Fruit fly (Drosophila melanogaster) whole organism, embryonic: ENCODE results near the gene Dred.

Experiments
- Asciz ChIP-seq: fragments of 200-800 bp; sonication (Bioruptor generic); optimal IDR thresholded peaks from 2 replicates; lab custom pipeline; 2017; ENCODE audit warnings: missing biosample characterization, mild to moderate bottlenecking, missing genetic modification characterization, missing genetic modification reagents
- CG10267 ChIP-seq: fragments of 200-800 bp; sonication (Bioruptor generic); optimal IDR thresholded peaks from 2 replicates; lab custom pipeline; 2018; ENCODE audit warnings: missing biosample characterization, mild to moderate bottlenecking, missing genetic modification characterization, moderate library complexity
- CG11085 ChIP-seq: fragments of 200-800 bp; sonication (Bioruptor generic); IDR thresholded peaks from 2 replicates; pipeline ENCODE4 v1.3.6; 2022; ENCODE audit warnings: missing biosample characterization, missing genetic modification characterization
- CG11398 ChIP-seq: fragments of 200-800 bp; sonication (Bioruptor generic); optimal IDR thresholded peaks from 2 replicates; lab custom pipeline; 2016; ENCODE audit warnings: missing biosample characterization, missing genetic modification characterization
- CG12104 ChIP-seq: fragments of 200-800 bp; sonication (Bioruptor generic); optimal IDR thresholded peaks from 3 replicates; lab custom pipeline; 2016; ENCODE audit warnings: missing biosample characterization, missing genetic modification characterization
- CG15073 ChIP-seq: fragments of 200-800 bp; sonication (Bioruptor generic); optimal IDR thresholded peaks from 2 replicates; lab custom pipeline; 2016; ENCODE audit warnings: missing biosample characterization, missing genetic modification characterization
- CG15514 ChIP-seq: fragments of 200-800 bp; sonication (Bioruptor generic); optimal IDR thresholded peaks from 3 replicates; lab custom pipeline; 2017; ENCODE audit warnings: missing biosample characterization, missing genetic modification characterization, mild to moderate bottlenecking, moderate library complexity, missing genetic modification reagents
- CG16813 ChIP-seq: fragments of 200-800 bp; sonication (Bioruptor generic); IDR thresholded peaks from 3 replicates; pipeline ENCODE4 v1.3.6; 2022; ENCODE audit warnings: missing biosample characterization, missing genetic modification characterization; ENCODE audit not compliant: partially characterized antibody
- CG16815 ChIP-seq: fragments of 200-800 bp; sonication (Bioruptor generic); optimal IDR thresholded peaks from 3 replicates; lab custom pipeline; 2017; ENCODE audit warnings: missing biosample characterization, mild to moderate bottlenecking, missing genetic modification characterization
- CG17359 ChIP-seq: fragments of 200-800 bp; sonication (Bioruptor generic); optimal IDR thresholded peaks from 3 replicates; lab custom pipeline; 2018; ENCODE audit warnings: missing biosample characterization, mild to moderate bottlenecking, missing genetic modification characterization, moderate library complexity
- CG17612 ChIP-seq: fragments of 200-800 bp; sonication (Bioruptor generic); IDR thresholded peaks from 2 replicates; pipeline ENCODE4 v1.3.6; 2022; ENCODE audit warnings: missing biosample characterization, missing genetic modification characterization
- CG18476 ChIP-seq: fragments of 200-800 bp; sonication (Bioruptor generic); optimal IDR thresholded peaks from 2 replicates; lab custom pipeline; 2016; ENCODE audit warnings: missing biosample characterization, mild to moderate bottlenecking, missing genetic modification characterization
- CG2712 ChIP-seq: fragments of 200-800 bp; optimal IDR thresholded peaks from 3 replicates; lab custom pipeline; 2019; ENCODE audit warnings: missing biosample characterization, mild to moderate bottlenecking, missing genetic modification characterization, moderate library complexity
- CG2875 ChIP-seq: fragments of 200-800 bp; sonication (Bioruptor generic); optimal IDR thresholded peaks from 2 replicates; lab custom pipeline; 2017; ENCODE audit warnings: missing biosample characterization, mild to moderate bottlenecking, missing genetic modification characterization, missing genetic modification reagents
- CG32532 ChIP-seq: fragments of 200-800 bp; sonication (Bioruptor generic); IDR thresholded peaks from 2 replicates; pipeline ENCODE4 v1.3.6; 2022; ENCODE audit warnings: missing biosample characterization, missing genetic modification characterization
- CG3838 ChIP-seq: fragments of 200-800 bp; sonication (Bioruptor generic); optimal IDR thresholded peaks from 3 replicates; lab custom pipeline; 2016; ENCODE audit warnings: missing biosample characterization, missing genetic modification characterization
- CG3995 ChIP-seq: fragments of 200-800 bp; sonication (Bioruptor generic); optimal IDR thresholded peaks from 3 replicates; lab custom pipeline; 2016; ENCODE audit warnings: missing biosample characterization, missing genetic modification characterization
- CG5953 ChIP-seq: fragments of 200-800 bp; sonication (Bioruptor generic); IDR thresholded peaks from 2 replicates; pipeline ENCODE4 v1.3.6; 2022; ENCODE audit warnings: missing biosample characterization, missing genetic modification characterization
- CG6791 ChIP-seq: fragments of 200-800 bp; sonication (Bioruptor generic); IDR thresholded peaks from 3 replicates; pipeline ENCODE4 v1.3.6; 2022; ENCODE audit warnings: missing biosample characterization, missing genetic modification characterization; ENCODE audit not compliant: partially characterized antibody
- CG6813 ChIP-seq: fragments of 200-800 bp; sonication (Bioruptor generic); optimal IDR thresholded peaks from 2 replicates; lab custom pipeline; 2017; ENCODE audit warnings: missing biosample characterization, missing genetic modification characterization, mild to moderate bottlenecking, moderate library complexity, missing genetic modification reagents
- CG7357 ChIP-seq: fragments of 200-800 bp; sonication (Bioruptor generic); IDR thresholded peaks from 3 replicates; pipeline ENCODE4 v1.3.6; 2022; ENCODE audit warnings: missing biosample characterization, missing genetic modification characterization
- CG7372 ChIP-seq: fragments of 200-800 bp; sonication (Bioruptor generic); IDR thresholded peaks from 2 replicates; pipeline ENCODE4 v1.3.6; 2022; ENCODE audit warnings: missing biosample characterization, missing genetic modification characterization
- CG8924 ChIP-seq: fragments of 200-800 bp; optimal IDR thresholded peaks from 3 replicates; lab custom pipeline; 2019; ENCODE audit warnings: missing biosample characterization, mild to moderate bottlenecking, missing genetic modification characterization, moderate library complexity
- CG9876 ChIP-seq: fragments of 200-800 bp; sonication (Bioruptor generic); optimal IDR thresholded peaks from 2 replicates; lab custom pipeline; 2016; ENCODE audit warnings: missing biosample characterization, missing genetic modification characterization
- D19B ChIP-seq: fragments of 200-800 bp; sonication (Bioruptor generic); optimal IDR thresholded peaks from 2 replicates; lab custom pipeline; 2017; ENCODE audit warnings: missing biosample characterization, mild to moderate bottlenecking, missing genetic modification characterization
- Dad ChIP-seq: fragments of 200-800 bp; sonication (Bioruptor generic); optimal IDR thresholded peaks from 3 replicates; lab custom pipeline; 2016; ENCODE audit warnings: missing biosample characterization, missing genetic modification characterization
- GATAe ChIP-seq: fragments of 200-800 bp; sonication (Bioruptor generic); conservative IDR thresholded peaks from 2 replicates; pipeline ENCODE4 v1.3.6; 2022; ENCODE audit warnings: missing biosample characterization, missing genetic modification characterization
- Hmr ChIP-seq: fragments of 200-800 bp; sonication (Bioruptor generic); optimal IDR thresholded peaks from 3 replicates; lab custom pipeline; 2017; ENCODE audit warnings: mild to moderate bottlenecking, missing biosample characterization, missing genetic modification reagents, missing genetic modification characterization
- Lhr ChIP-seq: fragments of 200-800 bp; sonication (Bioruptor generic); optimal IDR thresholded peaks from 3 replicates; lab custom pipeline; 2017; ENCODE audit warnings: mild to moderate bottlenecking, missing biosample characterization, missing genetic modification reagents, missing genetic modification characterization
- Rx ChIP-seq: fragments of 200-800 bp; sonication (Bioruptor generic); IDR thresholded peaks from 2 replicates; pipeline ENCODE4 v1.3.6; 2022; ENCODE audit warnings: missing biosample characterization, missing genetic modification characterization
- Xbp1 ChIP-seq: fragments of 200-800 bp; sonication (Bioruptor generic); optimal IDR thresholded peaks from 3 replicates; lab custom pipeline; 2016; ENCODE audit warnings: missing biosample characterization, mild to moderate bottlenecking, missing genetic modification characterization
- bigmax ChIP-seq: fragments of 200-800 bp; sonication (Bioruptor generic); optimal IDR thresholded peaks from 2 replicates; lab custom pipeline; 2018; ENCODE audit warnings: missing biosample characterization, mild to moderate bottlenecking, missing genetic modification characterization
- chif ChIP-seq, 2 experiments: fragments of 200-800 bp; sonication (Bioruptor generic); optimal IDR thresholded peaks; 3 replicates each; lab custom pipeline; 2016; ENCODE audit warnings: missing biosample characterization in 2 of 2, missing genetic modification characterization in 2 of 2
- crp ChIP-seq, 2 experiments: fragments of 200-800 bp; sonication (Bioruptor generic); optimal IDR thresholded peaks; 2 replicates in 1 of 2; 3 replicates in 1 of 2; lab custom pipeline; 2017; ENCODE audit warnings: missing biosample characterization in 2 of 2, missing genetic modification characterization in 2 of 2, mild to moderate bottlenecking in 1 of 2, moderate library complexity in 1 of 2
- dan ChIP-seq: fragments of 200-800 bp; sonication (Bioruptor generic); IDR thresholded peaks from 2 replicates; pipeline ENCODE4 v1.3.6; 2022; ENCODE audit warnings: missing biosample characterization, missing genetic modification characterization
- dmrt11E ChIP-seq: fragments of 200-800 bp; sonication (Bioruptor generic); optimal IDR thresholded peaks from 3 replicates; lab custom pipeline; 2018; ENCODE audit warnings: missing biosample characterization, mild to moderate bottlenecking, missing genetic modification characterization, moderate library complexity
- grau ChIP-seq: fragments of 200-800 bp; optimal IDR thresholded peaks from 3 replicates; lab custom pipeline; 2019; ENCODE audit warnings: missing biosample characterization, mild to moderate bottlenecking, missing genetic modification characterization, moderate library complexity
- ind ChIP-seq: fragments of 200-800 bp; sonication (Bioruptor generic); optimal IDR thresholded peaks from 3 replicates; lab custom pipeline; 2016; ENCODE audit warnings: missing biosample characterization, missing genetic modification characterization
- ken ChIP-seq: fragments of 200-800 bp; sonication (Bioruptor generic); IDR thresholded peaks from 3 replicates; pipeline ENCODE4 v1.3.6; 2022; ENCODE audit warnings: missing biosample characterization, missing genetic modification characterization
- lab ChIP-seq: fragments of 200-800 bp; sonication (Bioruptor generic); optimal IDR thresholded peaks from 3 replicates; lab custom pipeline; 2017; ENCODE audit warnings: missing biosample characterization, missing genetic modification characterization, mild to moderate bottlenecking, moderate library complexity, missing genetic modification reagents
- lilli ChIP-seq: fragments of 200-800 bp; sonication (Bioruptor generic); optimal IDR thresholded peaks from 3 replicates; lab custom pipeline; 2016; ENCODE audit warnings: missing biosample characterization, missing genetic modification characterization
- mam ChIP-seq: fragments of 200-800 bp; sonication (Bioruptor generic); optimal IDR thresholded peaks from 3 replicates; lab custom pipeline; 2016; ENCODE audit warnings: missing biosample characterization, missing genetic modification characterization
- pzg ChIP-seq: fragments of 200-800 bp; sonication (Bioruptor generic); optimal IDR thresholded peaks from 3 replicates; lab custom pipeline; 2018; ENCODE audit warnings: missing biosample characterization, mild to moderate bottlenecking, missing genetic modification characterization, moderate library complexity
- salm ChIP-seq: fragments of 200-800 bp; sonication (Bioruptor generic); optimal IDR thresholded peaks from 2 replicates; lab custom pipeline; 2018; ENCODE audit warnings: missing biosample characterization, mild to moderate bottlenecking, missing genetic modification characterization
- sim ChIP-seq: fragments of 200-800 bp; sonication (Bioruptor generic); IDR thresholded peaks from 2 replicates; pipeline ENCODE4 v1.3.6; 2022; ENCODE audit warnings: missing biosample characterization, missing genetic modification characterization
- slbo ChIP-seq: fragments of 200-800 bp; sonication (Bioruptor generic); IDR thresholded peaks from 2 replicates; pipeline ENCODE4 v1.3.6; 2022; ENCODE audit warnings: missing biosample characterization, missing genetic modification characterization
- so ChIP-seq: fragments of 200-800 bp; sonication (Bioruptor generic); IDR thresholded peaks from 3 replicates; pipeline ENCODE4 v1.3.6; 2022; ENCODE audit warnings: missing biosample characterization, missing genetic modification characterization
- sr ChIP-seq: fragments of 200-800 bp; sonication (Bioruptor generic); IDR thresholded peaks from 3 replicates; pipeline ENCODE4 v1.3.6; 2022; ENCODE audit warnings: missing biosample characterization, missing genetic modification characterization
- trem ChIP-seq: fragments of 200-800 bp; optimal IDR thresholded peaks from 3 replicates; lab custom pipeline; 2019; ENCODE audit warnings: missing biosample characterization, mild to moderate bottlenecking, missing genetic modification characterization, moderate library complexity
- trh ChIP-seq: fragments of 200-800 bp; sonication (Bioruptor generic); optimal IDR thresholded peaks from 2 replicates; lab custom pipeline; 2016; ENCODE audit warnings: missing biosample characterization, missing genetic modification characterization
- tup ChIP-seq: fragments of 200-800 bp; sonication (Bioruptor generic); optimal IDR thresholded peaks from 2 replicates; lab custom pipeline; 2016; ENCODE audit warnings: missing biosample characterization, mild to moderate bottlenecking, missing genetic modification characterization, moderate library complexity
- unpg ChIP-seq: fragments of 200-800 bp; sonication (Bioruptor generic); optimal IDR thresholded peaks from 3 replicates; lab custom pipeline; 2018; ENCODE audit warnings: missing biosample characterization, mild to moderate bottlenecking, missing genetic modification characterization, moderate library complexity

The Dred gene

dm6 chr3L:19561745-19562144, 17.7 kb upstream of the Dred start (continued):
- TF ChIP-seq salm = no peak
- no peak for TF ChIP-seq CG18476 (GFP tag; lab: Kevin White, UChicago)
- TF ChIP-seq grau = peak; percentile 61
- TF ChIP-seq GATAe (GFP tag; lab: Robert Waterston, UW) = no peak
- no peak for TF ChIP-seq ken
- TF ChIP-seq unpg (GFP tag; lab: Kevin White, UChicago) = peak; percentile 54
- TF ChIP-seq pzg = no peak
- no peak for TF ChIP-seq CG5953
- no peak for TF ChIP-seq sim (GFP tag; lab: Robert Waterston, UW)
- TF ChIP-seq dmrt11E (tag; lab: Kevin White, UChicago) = no peak
- TF ChIP-seq Hmr = peak; percentile 53
- TF ChIP-seq bigmax (GFP tag; lab: Kevin White, UChicago) = no peak
- peak; percentile 52 for TF ChIP-seq lilli (GFP tag; lab: Kevin White, UChicago)
- TF ChIP-seq CG32532 (GFP tag; lab: Robert Waterston, UW) = 0 out of 2 replicates have a peak, but pooled peaks have one; percentile 28
- TF ChIP-seq CG7357 (GFP tag; lab: Robert Waterston, UW) = no peak
- no peak for TF ChIP-seq Rx
- TF ChIP-seq CG9876 = no peak
- no peak for TF ChIP-seq CG16813 (GFP tag; lab: Robert Waterston, UW)
- peak; percentile 45 for TF ChIP-seq CG2712
- no peak for TF ChIP-seq Dad (GFP tag; lab: Kevin White, UChicago)
- no peak for TF ChIP-seq CG3838 (GFP tag; lab: Kevin White, UChicago)
- peak; percentile 62 for TF ChIP-seq lab (GFP tag; lab: Kevin White, UChicago)
- no peak for TF ChIP-seq trh
- no peak for TF ChIP-seq CG6791
- TF ChIP-seq D19B (GFP tag; lab: Kevin White, UChicago) = peak; percentile 16
- peak; percentile 23 for TF ChIP-seq slbo (GFP tag; lab: Robert Waterston, UW)
- peak; percentile 9 for TF ChIP-seq CG16815 (GFP tag; lab: Kevin White, UChicago)
- TF ChIP-seq Xbp1 (GFP tag; lab: Kevin White, UChicago) = no peak
- no peak for TF ChIP-seq dan
- TF ChIP-seq CG11398 (GFP tag; lab: Kevin White, UChicago) = no peak
- peak; percentile 22 for TF ChIP-seq CG3995 (GFP tag; lab: Kevin White, UChicago)
- TF ChIP-seq CG10267 (tag; lab: Kevin White, UChicago) = peak; percentile 0
- TF ChIP-seq CG15073 (GFP tag; lab: Kevin White, UChicago) = no peak
- TF ChIP-seq CG15514 (GFP tag; lab: Kevin White, UChicago) = peak; percentile 23

dm6 chr3L:19560695-19561246, 16.8 kb upstream of the Dred start:
- TF ChIP-seq CG17359 = peak; percentile 96
- peak; percentile 95 for TF ChIP-seq CG6813
- peak; percentile 93 for TF ChIP-seq CG12104 (GFP tag; lab: Kevin White, UChicago)
- TF ChIP-seq Asciz (GFP tag; lab: Kevin White, UChicago) = peak; percentile 93
- TF ChIP-seq Lhr (GFP tag; lab: Kevin White, UChicago) = peak; percentile 92
- peak; percentile 89 to 96 for TF ChIP-seq chif (GFP tag; optimal IDR thresholded peaks at IDR 0.05; lab: Kevin White, UChicago)
- TF ChIP-seq sr (GFP tag; lab: Robert Waterston, UW) = peak; percentile 71; the same call in 2 of the 3 replicates
- peak; percentile 92 for TF ChIP-seq CG2875 (GFP tag; lab: Kevin White, UChicago)
- peak; percentile 97 for TF ChIP-seq so
- TF ChIP-seq CG11085 (GFP tag; lab: Robert Waterston, UW) = peak; percentile 79
- peak; percentile 94 for TF ChIP-seq grau
- peak; percentile 94 for TF ChIP-seq trem
- TF ChIP-seq tup (GFP tag; lab: Kevin White, UChicago) = peak; percentile 87
- peak; percentile 79 for TF ChIP-seq CG17612 (GFP tag; lab: Robert Waterston, UW)
- peak in 1 of 2 experiments; percentile 55 for TF ChIP-seq crp (GFP tag; optimal IDR thresholded peaks at IDR 0.05; lab: Kevin White, UChicago)
- peak; percentile 90 for TF ChIP-seq mam (GFP tag; lab: Kevin White, UChicago)
- TF ChIP-seq CG8924 (tag; lab: Kevin White, UChicago) = peak; percentile 97
- peak; percentile 90 for TF ChIP-seq CG7372 (GFP tag; lab: Robert Waterston, UW)
- TF ChIP-seq ind (GFP tag; lab: Kevin White, UChicago) = peak; percentile 91
